Worm (Caenorhabditis elegans) whole organism, late embryonic: ENCODE measurements around the gene fbxb-19.

Experiments
- F13H6.1 ChIP-seq: sonication (generic microtip); optimal IDR thresholded peaks from 2 replicates; lab custom pipeline; 2016; ENCODE audit warnings: missing genetic modification characterization, missing compliant biosample characterization
- K09A11.1 ChIP-seq: sonication (generic microtip); optimal IDR thresholded peaks from 2 replicates; lab custom pipeline; 2017; ENCODE audit warnings: antibody characterized with exemption, mild to moderate bottlenecking, missing genetic modification characterization, missing compliant biosample characterization; ENCODE audit not compliant: insufficient read depth
- Y22D7AL.16 ChIP-seq: sonication (generic microtip); optimal IDR thresholded peaks from 2 replicates; lab custom pipeline; 2016; ENCODE audit warnings: missing genetic modification characterization, missing compliant biosample characterization
- ceh-14 ChIP-seq: sonication (generic microtip); optimal IDR thresholded peaks from 2 replicates; lab custom pipeline; 2016; ENCODE audit warnings: missing genotype, missing genetic modification characterization, missing compliant biosample characterization
- ceh-2 ChIP-seq: sonication (generic microtip); optimal IDR thresholded peaks from 2 replicates; lab custom pipeline; 2016; ENCODE audit warnings: missing genotype, missing genetic modification characterization, missing compliant biosample characterization
- ceh-22 ChIP-seq: sonication (generic microtip); optimal IDR thresholded peaks from 2 replicates; lab custom pipeline; 2017; ENCODE audit warnings: missing biosample characterization, missing genetic modification characterization
- ceh-31 ChIP-seq: sonication (generic microtip); optimal IDR thresholded peaks from 2 replicates; lab custom pipeline; 2016; ENCODE audit warnings: missing genetic modification characterization, missing compliant biosample characterization
- dmd-4 ChIP-seq: sonication (generic microtip); optimal IDR thresholded peaks from 2 replicates; lab custom pipeline; 2016; ENCODE audit warnings: borderline replicate concordance, missing genetic modification characterization, missing compliant biosample characterization
- dve-1 ChIP-seq: sonication (generic microtip); optimal IDR thresholded peaks from 2 replicates; lab custom pipeline; 2017; ENCODE audit warnings: antibody characterized with exemption, mild to moderate bottlenecking, missing genetic modification characterization, missing compliant biosample characterization
- ets-4 ChIP-seq: sonication (generic microtip); optimal IDR thresholded peaks from 2 replicates; lab custom pipeline; 2016; ENCODE audit warnings: missing genetic modification characterization, missing compliant biosample characterization
- eyg-1 ChIP-seq: sonication (generic microtip); optimal IDR thresholded peaks from 2 replicates; lab custom pipeline; 2016; ENCODE audit warnings: missing genotype, missing genetic modification characterization, missing compliant biosample characterization
- fkh-6 ChIP-seq: sonication (generic microtip); optimal IDR thresholded peaks from 2 replicates; lab custom pipeline; 2016; ENCODE audit warnings: missing genetic modification characterization, missing compliant biosample characterization
- gmeb-2 ChIP-seq: sonication (generic microtip); optimal IDR thresholded peaks from 2 replicates; lab custom pipeline; 2016; ENCODE audit warnings: missing genetic modification characterization, inconsistent platforms, missing compliant biosample characterization
- hlh-13 ChIP-seq: fragments of 200-800 bp; sonication (Bioruptor generic); optimal IDR thresholded peaks from 2 replicates; lab custom pipeline; 2018; ENCODE audit warnings: mild to moderate bottlenecking, missing genetic modification characterization, missing compliant biosample characterization
- hlh-15 ChIP-seq: sonication (generic microtip); optimal IDR thresholded peaks from 2 replicates; lab custom pipeline; 2016; ENCODE audit warnings: missing genetic modification characterization, missing compliant biosample characterization
- hlh-30 ChIP-seq: sonication (generic microtip); optimal IDR thresholded peaks from 2 replicates; lab custom pipeline; 2017; ENCODE audit warnings: antibody characterized with exemption, missing genetic modification characterization, missing compliant biosample characterization; ENCODE audit not compliant: insufficient read depth
- hlh-6 ChIP-seq: sonication (generic microtip); optimal IDR thresholded peaks from 2 replicates; lab custom pipeline; 2016; ENCODE audit warnings: missing genotype, missing genetic modification characterization, missing compliant biosample characterization
- hlh-8 ChIP-seq: sonication (generic microtip); optimal IDR thresholded peaks from 2 replicates; lab custom pipeline; 2016; ENCODE audit warnings: missing genotype, missing genetic modification characterization, missing compliant biosample characterization
- lim-6 ChIP-seq: sonication (generic microtip); optimal IDR thresholded peaks from 2 replicates; lab custom pipeline; 2016; ENCODE audit warnings: missing genetic modification characterization, missing compliant biosample characterization
- lin-11 ChIP-seq: fragments of 200-800 bp; sonication (Bioruptor generic); optimal IDR thresholded peaks from 2 replicates; lab custom pipeline; 2018; ENCODE audit warnings: mild to moderate bottlenecking, missing genetic modification characterization, missing compliant biosample characterization
- mec-3 ChIP-seq: sonication (generic microtip); optimal IDR thresholded peaks from 2 replicates; lab custom pipeline; 2016; ENCODE audit warnings: borderline replicate concordance, missing genetic modification characterization, missing compliant biosample characterization
- nhr-11 ChIP-seq: fragments of 150-350 bp; optimal IDR thresholded peaks from 2 replicates; lab custom pipeline; 2014; ENCODE audit warnings: missing biosample characterization, missing genetic modification characterization
- nhr-232 ChIP-seq: sonication (generic microtip); optimal IDR thresholded peaks from 2 replicates; lab custom pipeline; 2016; ENCODE audit warnings: missing genetic modification characterization, missing compliant biosample characterization
- npax-4 ChIP-seq: sonication (generic microtip); optimal IDR thresholded peaks from 2 replicates; lab custom pipeline; 2016; ENCODE audit warnings: missing genetic modification characterization, missing compliant biosample characterization
- odd-2 ChIP-seq: sonication (generic microtip); optimal IDR thresholded peaks from 2 replicates; lab custom pipeline; 2017; ENCODE audit warnings: antibody characterized with exemption, mild to moderate bottlenecking, missing genetic modification characterization, missing compliant biosample characterization
- pag-3 ChIP-seq: sonication (generic microtip); optimal IDR thresholded peaks from 2 replicates; lab custom pipeline; 2016; ENCODE audit warnings: missing compliant biosample characterization, missing genetic modification characterization, borderline replicate concordance
- pat-9 ChIP-seq: fragments of 200-800 bp; sonication (Bioruptor generic); optimal IDR thresholded peaks from 2 replicates; lab custom pipeline; 2018; ENCODE audit warnings: mild to moderate bottlenecking, missing genetic modification characterization, moderate library complexity, missing compliant biosample characterization
- pax-1 ChIP-seq: fragments of 150-350 bp; optimal IDR thresholded peaks from 2 replicates; lab custom pipeline; 2014; ENCODE audit warnings: missing biosample characterization, missing genetic modification characterization
- pha-4 ChIP-seq: fragments of 150-350 bp; optimal IDR thresholded peaks from 2 replicates; lab custom pipeline; 2018; ENCODE audit warnings: missing biosample characterization, missing genetic modification reagents, missing genetic modification characterization
- pqm-1 ChIP-seq: sonication (generic microtip); optimal IDR thresholded peaks from 2 replicates; lab custom pipeline; 2016; ENCODE audit warnings: missing genetic modification characterization, missing compliant biosample characterization
- pros-1 ChIP-seq: fragments of 150-350 bp; optimal IDR thresholded peaks from 2 replicates; lab custom pipeline; 2014; ENCODE audit warnings: missing biosample characterization, missing genetic modification reagents, missing genetic modification characterization
- sox-2 ChIP-seq: fragments of 200-800 bp; sonication (Bioruptor generic); IDR thresholded peaks from 2 replicates; pipeline ENCODE4 v1.3.6; 2022; ENCODE audit warnings: missing genetic modification reagents, missing genetic modification characterization, missing compliant biosample characterization
- sox-4 ChIP-seq: sonication (generic microtip); optimal IDR thresholded peaks from 2 replicates; lab custom pipeline; 2017; ENCODE audit warnings: mild to moderate bottlenecking, missing genetic modification characterization, inconsistent platforms, missing compliant biosample characterization
- syd-9 ChIP-seq: sonication (generic microtip); optimal IDR thresholded peaks from 2 replicates; lab custom pipeline; 2016; ENCODE audit warnings: mild to moderate bottlenecking, missing genetic modification characterization, moderate library complexity, missing compliant biosample characterization
- tbx-2 ChIP-seq: sonication (generic microtip); optimal IDR thresholded peaks from 2 replicates; lab custom pipeline; 2016; ENCODE audit warnings: missing genetic modification characterization, missing compliant biosample characterization
- ttx-3 ChIP-seq: sonication (generic microtip); optimal IDR thresholded peaks from 2 replicates; lab custom pipeline; 2016; ENCODE audit warnings: missing genetic modification reagents, missing genetic modification characterization, missing compliant biosample characterization
- unc-3 ChIP-seq, 2 experiments: fragments of 200-800 bp in 1 of 2; sonication (Bioruptor generic) in 1 of 2; sonication (generic microtip) in 1 of 2; conservative IDR thresholded peaks in 1 of 2; optimal IDR thresholded peaks in 1 of 2; 2 replicates each; pipeline versions ENCODE4 v1.3.6 to Lab custom; 2016 to 2022; ENCODE audit warnings: missing compliant biosample characterization in 2 of 2, missing genetic modification characterization in 2 of 2, missing genetic modification reagents in 1 of 2
- unc-42 ChIP-seq: sonication (generic microtip); optimal IDR thresholded peaks from 2 replicates; lab custom pipeline; 2016; ENCODE audit warnings: missing genotype, missing genetic modification characterization, missing compliant biosample characterization
- unc-86 ChIP-seq: sonication (generic microtip); optimal IDR thresholded peaks from 2 replicates; lab custom pipeline; 2016; ENCODE audit warnings: missing genetic modification characterization, missing compliant biosample characterization
- zip-5 ChIP-seq: sonication (generic microtip); optimal IDR thresholded peaks from 2 replicates; lab custom pipeline; 2016; ENCODE audit warnings: missing genetic modification characterization, missing compliant biosample characterization
- ztf-16 ChIP-seq: sonication (generic microtip); optimal IDR thresholded peaks from 2 replicates; lab custom pipeline; 2017; ENCODE audit warnings: missing genetic modification characterization, missing compliant biosample characterization

Gene fbxb-19

DNA sequence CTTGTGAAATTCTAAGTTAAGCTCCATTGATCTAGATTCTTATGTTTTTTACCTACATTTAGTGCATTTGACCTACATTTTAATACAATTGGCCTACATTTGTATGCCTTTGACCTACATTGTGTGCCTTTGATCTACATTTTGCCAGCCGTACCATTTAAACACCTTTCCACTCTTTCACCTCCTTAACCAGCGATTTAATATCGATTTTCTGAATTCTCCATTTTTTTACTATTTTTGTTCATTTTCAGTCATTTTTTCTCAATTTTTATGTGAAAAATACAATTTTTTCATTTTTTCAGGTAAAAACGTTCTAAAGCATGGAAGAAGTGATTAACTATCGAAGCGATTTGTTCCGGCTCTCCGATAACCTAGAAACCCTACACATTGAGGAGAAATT is 24.0 kb upstream of the fbxb-19 start, which contains the start of gene btb-7:
Gene btb-7, plus strand, starts transcription at position 301 of the 400 bp plus-strand sequence.
- TF ChIP-seq eyg-1 (tag; lab: Kevin White, UChicago) (no peak), zip-5 (tag; lab: Kevin White, UChicago) (no peak), unc-42 (no peak), ets-4 (tag; lab: Kevin White, UChicago) (no peak), ztf-16 (tag; lab: Kevin White, UChicago) (no peak)

DNA sequence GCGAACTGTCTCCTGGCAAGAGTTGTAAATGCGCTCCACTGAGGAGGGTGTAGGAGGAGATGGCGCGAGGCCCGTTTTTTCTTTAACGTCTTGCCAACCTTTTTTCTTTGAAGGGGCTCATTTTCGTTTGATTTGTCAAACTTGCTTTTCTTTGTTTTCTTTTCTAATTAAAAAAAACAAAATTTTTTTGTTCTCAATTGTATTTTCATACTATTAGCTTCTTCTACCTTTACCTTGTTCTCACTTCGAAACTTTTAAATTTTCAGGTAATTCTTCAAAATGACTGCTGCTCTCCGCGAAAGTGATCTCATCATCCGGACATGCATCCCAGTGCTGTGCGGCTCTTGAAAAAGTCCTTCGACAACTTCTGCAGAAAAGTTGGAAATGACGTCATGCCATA is 21.0 kb upstream of the fbxb-19 start, which contains the start of gene fbxa-184:
Gene fbxa-184, plus strand, starts transcription at position 301 of the 400 bp plus-strand sequence.
- TF ChIP-seq sox-2 (no peak), ceh-14 (no peak), pag-3 (no peak), unc-86 (tag; lab: Kevin White, UChicago) (no peak), odd-2 (tag; lab: Kevin White, UChicago) (no peak), K09A11.1 (tag; lab: Kevin White, UChicago) (no peak), hlh-13 (GFP tag; lab: Kevin White, UChicago) (no peak), pros-1 (no peak), npax-4 (tag; lab: Kevin White, UChicago) (no peak), hlh-8 (tag; lab: Kevin White, UChicago) (no peak), F13H6.1 (tag; lab: Kevin White, UChicago) (no peak), hlh-6 (tag; lab: Kevin White, UChicago) (no peak), pqm-1 (tag; lab: Kevin White, UChicago) (no peak), pat-9 (tag; lab: Kevin White, UChicago) (no peak), ceh-31 (no peak), gmeb-2 (tag; lab: Kevin White, UChicago) (no peak)

DNA sequence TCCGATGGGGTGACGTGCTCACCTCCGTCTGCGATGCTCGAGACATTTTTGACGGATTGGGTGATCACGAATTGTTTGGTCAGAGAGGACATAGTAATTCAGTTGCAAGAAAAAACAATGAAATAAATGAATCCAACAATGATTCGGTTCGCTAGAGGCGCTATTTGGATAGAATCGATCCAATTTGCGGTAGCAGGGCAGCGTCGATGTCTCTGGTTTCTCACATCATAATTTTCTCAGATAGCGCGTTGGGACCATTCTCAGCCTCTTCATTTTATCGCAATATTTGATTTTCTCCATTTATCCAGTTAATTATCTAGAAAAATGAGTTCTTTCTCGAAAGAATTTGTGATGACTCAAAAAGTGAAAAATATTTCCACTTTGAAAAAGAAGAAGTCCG is 17.4 kb upstream of the fbxb-19 start, which contains the start of gene sdz-18:
Gene sdz-18, minus strand, starts transcription at position 101 of the 400 bp plus-strand sequence.
- TF ChIP-seq gmeb-2 (tag; lab: Kevin White, UChicago) (no peak), pat-9 (tag; lab: Kevin White, UChicago) (no peak), sox-4 (tag; lab: Kevin White, UChicago) (no peak), lin-11 (no peak), dve-1 (tag; lab: Kevin White, UChicago) (no peak), fkh-6 (tag; lab: Kevin White, UChicago) (no peak), Y22D7AL.16 (tag; lab: Kevin White, UChicago) (no peak), tbx-2 (tag; lab: Kevin White, UChicago) (no peak), hlh-30 (tag; lab: Kevin White, UChicago) (no peak), pax-1 (tag; lab: Kevin White, UChicago) (no peak), ceh-22 (tag; lab: Kevin White, UChicago) (no peak), nhr-232 (no peak), nhr-11 (tag; lab: Kevin White, UChicago) (no peak), eyg-1 (tag; lab: Kevin White, UChicago) (no peak), lim-6 (tag; lab: Kevin White, UChicago) (no peak), npax-4 (tag; lab: Kevin White, UChicago) (no peak), ztf-16 (tag; lab: Kevin White, UChicago) (no peak), pha-4 (tag; lab: Kevin White, UChicago) (no peak), hlh-6 (tag; lab: Kevin White, UChicago) (no peak), syd-9 (no peak)

DNA sequence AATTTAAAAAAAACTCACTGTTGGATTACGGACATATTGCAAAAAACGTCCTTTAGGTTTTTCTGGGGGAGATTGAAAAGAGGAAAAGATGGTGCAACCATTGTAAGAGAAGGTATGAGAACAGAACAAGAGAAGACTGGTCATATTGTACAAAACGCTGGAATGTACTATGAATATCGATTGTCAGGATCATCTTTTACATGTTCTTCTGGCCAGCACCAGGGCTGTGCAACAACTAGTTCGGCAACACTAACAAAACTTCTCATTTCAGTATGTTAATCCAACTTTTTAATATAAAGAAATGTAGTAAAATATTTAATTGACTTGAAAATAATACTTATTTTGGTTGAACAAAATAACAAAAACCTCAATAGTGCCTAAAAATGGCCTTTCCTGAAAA is 14.4 kb upstream of the fbxb-19 start, which contains the start of gene fbxb-47:
Gene fbxb-47, minus strand, starts transcription at position 101 of the 400 bp plus-strand sequence.
- no peak for TF ChIP-seq unc-3 (GFP tag; conservative IDR thresholded peaks at IDR 0.05; lab: Robert Waterston, UW)
- no peak for TF ChIP-seq unc-3 (tag; optimal IDR thresholded peaks at IDR 0.05; lab: Kevin White, UChicago)
- no peak for TF ChIP-seq ceh-2 (tag; lab: Kevin White, UChicago)
- no peak for TF ChIP-seq fkh-6 (tag; lab: Kevin White, UChicago)
- no peak for TF ChIP-seq pax-1 (tag; lab: Kevin White, UChicago)
- no peak for TF ChIP-seq lim-6 (tag; lab: Kevin White, UChicago)
- TF ChIP-seq zip-5 (tag; lab: Kevin White, UChicago), result no peak
- no peak for TF ChIP-seq unc-86 (tag; lab: Kevin White, UChicago)
- no peak for TF ChIP-seq ttx-3
- no peak for TF ChIP-seq npax-4 (tag; lab: Kevin White, UChicago)
- no peak for TF ChIP-seq ceh-31
- TF ChIP-seq hlh-15 (tag; lab: Kevin White, UChicago), result no peak
- TF ChIP-seq dmd-4, result no peak
- TF ChIP-seq mec-3 (tag; lab: Kevin White, UChicago), result no peak
- no peak for TF ChIP-seq K09A11.1 (tag; lab: Kevin White, UChicago)
- no peak for TF ChIP-seq Y22D7AL.16 (tag; lab: Kevin White, UChicago)
